Fruit fly (Drosophila melanogaster) whole organism, prepupa: ENCODE measurements around the gene ebd1.
A peak's percentile ranks its signal among the peaks of the same experiment; 100 is the strongest.

ENCODE experiments used
- Blimp-1 ChIP-seq: fragments of 200-800 bp; sonication (Bioruptor generic); optimal IDR thresholded peaks from 3 replicates; lab custom pipeline; 2017; ENCODE audit warnings: missing biosample characterization, missing genetic modification characterization, mild to moderate bottlenecking, moderate library complexity, missing genetic modification reagents
- CG10669 ChIP-seq: fragments of 200-800 bp; sonication (Bioruptor generic); optimal IDR thresholded peaks from 3 replicates; lab custom pipeline; 2018; ENCODE audit warnings: missing biosample characterization, mild to moderate bottlenecking, missing genetic modification characterization, moderate library complexity
- CG11294 ChIP-seq: fragments of 200-800 bp; sonication (Bioruptor generic); IDR thresholded peaks from 2 replicates; pipeline ENCODE4 v1.3.6; 2022; ENCODE audit warnings: missing biosample characterization, missing genetic modification characterization
- CG11762 ChIP-seq: fragments of 200-800 bp; sonication (Bioruptor generic); optimal IDR thresholded peaks from 3 replicates; lab custom pipeline; 2016; ENCODE audit warnings: missing biosample characterization, missing genetic modification characterization; ENCODE audit not compliant: insufficient read depth
- CG11902 ChIP-seq: fragments of 200-800 bp; sonication (Bioruptor generic); optimal IDR thresholded peaks from 3 replicates; lab custom pipeline; 2016; ENCODE audit warnings: missing biosample characterization, missing genetic modification characterization
- CG15336 ChIP-seq: fragments of 200-800 bp; sonication (Bioruptor generic); IDR thresholded peaks from 2 replicates; pipeline ENCODE4 v1.3.6; 2022; ENCODE audit warnings: missing biosample characterization, missing genetic modification characterization
- CG1621 ChIP-seq: fragments of 200-800 bp; sonication (Bioruptor generic); optimal IDR thresholded peaks from 3 replicates; lab custom pipeline; 2018; ENCODE audit warnings: missing biosample characterization, mild to moderate bottlenecking, missing genetic modification characterization
- CG3032 ChIP-seq: fragments of 200-800 bp; optimal IDR thresholded peaks from 2 replicates; lab custom pipeline; 2019; ENCODE audit warnings: missing biosample characterization, mild to moderate bottlenecking, missing genetic modification characterization, moderate library complexity
- CG31627 ChIP-seq: fragments of 200-800 bp; sonication (Bioruptor generic); optimal IDR thresholded peaks from 3 replicates; lab custom pipeline; 2016; ENCODE audit warnings: missing biosample characterization, missing genetic modification characterization
- CG32006 ChIP-seq: fragments of 200-800 bp; sonication (Bioruptor generic); optimal IDR thresholded peaks from 3 replicates; lab custom pipeline; 2017; ENCODE audit warnings: missing biosample characterization, mild to moderate bottlenecking, missing genetic modification characterization
- CG34406 ChIP-seq: fragments of 200-800 bp; sonication (Bioruptor generic); optimal IDR thresholded peaks from 3 replicates; lab custom pipeline; 2016; ENCODE audit warnings: missing biosample characterization, missing genetic modification characterization
- CG3919 ChIP-seq: fragments of 200-800 bp; sonication (Bioruptor generic); optimal IDR thresholded peaks from 3 replicates; lab custom pipeline; 2016; ENCODE audit warnings: missing biosample characterization, missing genetic modification characterization
- CG4318 ChIP-seq: fragments of 200-800 bp; sonication (Bioruptor generic); optimal IDR thresholded peaks from 3 replicates; lab custom pipeline; 2017; ENCODE audit warnings: missing biosample characterization, mild to moderate bottlenecking, missing genetic modification characterization
- CG6163 ChIP-seq: fragments of 200-800 bp; sonication (Bioruptor generic); IDR thresholded peaks from 3 replicates; pipeline ENCODE4 v1.3.6; 2022; ENCODE audit warnings: missing biosample characterization, missing genetic modification characterization
- CG6276 ChIP-seq: fragments of 200-800 bp; sonication (Bioruptor generic); optimal IDR thresholded peaks from 2 replicates; lab custom pipeline; 2017; ENCODE audit warnings: missing biosample characterization, mild to moderate bottlenecking, missing genetic modification characterization
- CG6792 ChIP-seq: fragments of 200-800 bp; sonication (Bioruptor generic); optimal IDR thresholded peaks from 3 replicates; lab custom pipeline; 2016; ENCODE audit warnings: missing biosample characterization, missing genetic modification characterization
- CG6854 ChIP-seq: fragments of 200-800 bp; sonication (Bioruptor generic); optimal IDR thresholded peaks from 2 replicates; lab custom pipeline; 2017; ENCODE audit warnings: missing biosample characterization, mild to moderate bottlenecking, missing genetic modification characterization
- CG7368 ChIP-seq: fragments of 200-800 bp; sonication (Bioruptor generic); optimal IDR thresholded peaks from 3 replicates; lab custom pipeline; 2016; ENCODE audit warnings: missing biosample characterization, missing genetic modification characterization
- CG8632 ChIP-seq: fragments of 200-800 bp; sonication (Bioruptor generic); optimal IDR thresholded peaks from 3 replicates; lab custom pipeline; 2016; ENCODE audit warnings: missing biosample characterization, missing genetic modification characterization
- CG9139 ChIP-seq: fragments of 200-800 bp; sonication (Bioruptor generic); optimal IDR thresholded peaks from 3 replicates; lab custom pipeline; 2017; ENCODE audit warnings: missing biosample characterization, mild to moderate bottlenecking, missing genetic modification characterization
- Eip78C ChIP-seq: fragments of 200-800 bp; sonication (Bioruptor generic); peaks from one replicate; lab custom pipeline; 2016; ENCODE audit warnings: missing biosample characterization, missing genetic modification characterization
- Ets21C ChIP-seq: fragments of 200-800 bp; sonication (Bioruptor generic); optimal IDR thresholded peaks from 3 replicates; lab custom pipeline; 2016; ENCODE audit warnings: missing biosample characterization, missing genetic modification characterization
- Ets96B ChIP-seq: fragments of 200-800 bp; optimal IDR thresholded peaks from 2 replicates; lab custom pipeline; 2019; ENCODE audit warnings: missing biosample characterization, mild to moderate bottlenecking, missing genetic modification characterization, moderate library complexity
- Gug ChIP-seq: fragments of 200-800 bp; sonication (Bioruptor generic); IDR thresholded peaks from 2 replicates; pipeline ENCODE4 v1.3.6; 2022; ENCODE audit warnings: missing biosample characterization, missing genetic modification characterization
- Hr39 ChIP-seq: fragments of 200-800 bp; sonication (Bioruptor generic); optimal IDR thresholded peaks from 2 replicates; lab custom pipeline; 2016; ENCODE audit warnings: missing biosample characterization, missing genetic modification characterization
- Hr4 ChIP-seq: fragments of 200-800 bp; sonication (Bioruptor generic); optimal IDR thresholded peaks from 3 replicates; lab custom pipeline; 2016; ENCODE audit warnings: missing biosample characterization, missing genetic modification characterization
- Lpt ChIP-seq: fragments of 200-800 bp; sonication (Bioruptor generic); optimal IDR thresholded peaks from 3 replicates; lab custom pipeline; 2016; ENCODE audit warnings: missing biosample characterization, missing genetic modification characterization
- Met ChIP-seq: fragments of 200-800 bp; sonication (Bioruptor generic); optimal IDR thresholded peaks from 3 replicates; lab custom pipeline; 2016; ENCODE audit warnings: missing biosample characterization, missing genetic modification characterization
- OdsH ChIP-seq: fragments of 200-800 bp; sonication (Bioruptor generic); optimal IDR thresholded peaks from 3 replicates; lab custom pipeline; 2016; ENCODE audit warnings: missing biosample characterization, missing genetic modification characterization
- Smox ChIP-seq: fragments of 200-800 bp; sonication (Bioruptor generic); optimal IDR thresholded peaks from 3 replicates; lab custom pipeline; 2016; ENCODE audit warnings: missing biosample characterization, missing genetic modification characterization
- Sox102F ChIP-seq: fragments of 200-800 bp; sonication (Bioruptor generic); optimal IDR thresholded peaks from 2 replicates; lab custom pipeline; 2016; ENCODE audit warnings: missing biosample characterization, mild to moderate bottlenecking, missing genetic modification characterization
- Sox14 ChIP-seq: fragments of 200-800 bp; sonication (Bioruptor generic); optimal IDR thresholded peaks from 3 replicates; lab custom pipeline; 2016; ENCODE audit warnings: missing biosample characterization, missing genetic modification characterization
- Sox15 ChIP-seq: fragments of 200-800 bp; sonication (Bioruptor generic); optimal IDR thresholded peaks from 3 replicates; lab custom pipeline; 2016; ENCODE audit warnings: missing biosample characterization, missing genetic modification characterization
- achi ChIP-seq: fragments of 200-800 bp; sonication (Bioruptor generic); optimal IDR thresholded peaks from 3 replicates; lab custom pipeline; 2016; ENCODE audit warnings: missing biosample characterization, missing genetic modification characterization
- acj6 ChIP-seq: fragments of 200-800 bp; sonication (Bioruptor generic); optimal IDR thresholded peaks from 3 replicates; lab custom pipeline; 2016; ENCODE audit warnings: missing biosample characterization, missing genetic modification characterization
- cyc ChIP-seq: fragments of 200-800 bp; sonication (Bioruptor generic); optimal IDR thresholded peaks from 3 replicates; lab custom pipeline; 2016; ENCODE audit warnings: missing biosample characterization, missing genetic modification characterization
- dac ChIP-seq: fragments of 200-800 bp; sonication (Bioruptor generic); optimal IDR thresholded peaks from 2 replicates; lab custom pipeline; 2017; ENCODE audit warnings: missing biosample characterization, mild to moderate bottlenecking, missing genetic modification characterization
- eg ChIP-seq: fragments of 200-800 bp; sonication (Bioruptor generic); IDR thresholded peaks from 3 replicates; pipeline ENCODE4 v1.3.6; 2022; ENCODE audit warnings: missing biosample characterization, missing genetic modification characterization
- esn ChIP-seq: fragments of 200-800 bp; sonication (Bioruptor generic); optimal IDR thresholded peaks from 2 replicates; lab custom pipeline; 2016; ENCODE audit warnings: missing biosample characterization, mild to moderate bottlenecking, missing genetic modification characterization, moderate library complexity
- fd59A ChIP-seq: fragments of 200-800 bp; sonication (Bioruptor generic); optimal IDR thresholded peaks from 2 replicates; lab custom pipeline; 2017; ENCODE audit warnings: missing biosample characterization, mild to moderate bottlenecking, missing genetic modification characterization, missing genetic modification reagents
- fd85E ChIP-seq: fragments of 200-800 bp; sonication (Bioruptor generic); optimal IDR thresholded peaks from 3 replicates; lab custom pipeline; 2016; ENCODE audit warnings: missing biosample characterization, missing genetic modification characterization
- fkh ChIP-seq: fragments of 200-800 bp; sonication (Bioruptor generic); optimal IDR thresholded peaks from 3 replicates; lab custom pipeline; 2017; ENCODE audit warnings: missing biosample characterization, mild to moderate bottlenecking, missing genetic modification characterization, moderate library complexity
- lz ChIP-seq: fragments of 200-800 bp; sonication (Bioruptor generic); optimal IDR thresholded peaks from 3 replicates; lab custom pipeline; 2016; ENCODE audit warnings: missing biosample characterization, missing genetic modification characterization
- salr ChIP-seq, 2 experiments: fragments of 200-800 bp; sonication (Bioruptor generic); optimal IDR thresholded peaks; 3 replicates each; lab custom pipeline; 2016 to 2018; ENCODE audit warnings: missing biosample characterization in 2 of 2, missing genetic modification characterization in 2 of 2, mild to moderate bottlenecking in 1 of 2
- svp ChIP-seq: fragments of 200-800 bp; sonication (Bioruptor generic); peaks from one replicate; lab custom pipeline; 2016; ENCODE audit warnings: missing biosample characterization, missing genetic modification characterization
- topi ChIP-seq: fragments of 200-800 bp; sonication (Bioruptor generic); optimal IDR thresholded peaks from 3 replicates; lab custom pipeline; 2016; ENCODE audit warnings: missing biosample characterization, missing genetic modification characterization
- vri ChIP-seq: fragments of 200-800 bp; sonication (Bioruptor generic); optimal IDR thresholded peaks from 3 replicates; lab custom pipeline; 2016; ENCODE audit warnings: missing biosample characterization, mild to moderate bottlenecking, missing genetic modification characterization

ebd1 gene

DNA sequence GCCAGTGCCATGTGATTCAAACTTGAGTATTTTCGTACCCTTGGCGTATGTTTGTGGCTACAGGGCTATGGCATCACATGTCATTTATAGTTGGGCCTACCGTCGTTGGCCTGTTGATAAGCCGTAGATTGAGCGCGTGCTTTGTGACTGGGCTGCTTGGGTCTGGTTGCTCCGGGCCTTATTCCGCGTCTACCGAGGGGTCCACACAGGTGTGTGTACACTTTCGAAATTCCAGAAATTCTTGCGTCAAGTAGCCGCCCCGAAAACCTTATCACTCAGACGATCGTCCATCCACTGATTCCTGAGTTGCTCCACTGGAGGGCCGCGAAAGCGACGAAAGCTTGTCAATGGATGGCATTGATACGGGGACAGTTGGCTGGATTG lies 47.3 kb downstream of the ebd1 start:
- no peak for TF ChIP-seq Ets96B (tag; lab: Kevin White, UChicago)
- peak; percentile 16 for TF ChIP-seq fkh
- peak; percentile 26 for TF ChIP-seq Eip78C (GFP tag; lab: Kevin White, UChicago)
- TF ChIP-seq Sox102F (GFP tag; lab: Kevin White, UChicago) = no peak
- TF ChIP-seq fd85E (GFP tag; lab: Kevin White, UChicago) = no peak
- TF ChIP-seq acj6 (GFP tag; lab: Kevin White, UChicago) = no peak
- no peak for TF ChIP-seq Smox (GFP tag; lab: Kevin White, UChicago)
- TF ChIP-seq CG11294 (GFP tag; lab: Robert Waterston, UW) = no peak
- TF ChIP-seq Blimp-1 (GFP tag; lab: Kevin White, UChicago) = no peak
- no peak for TF ChIP-seq Ets21C
- TF ChIP-seq CG6854 = no peak
- TF ChIP-seq esn (GFP tag; lab: Kevin White, UChicago) = no peak

dm6 chr3L:637329-638030 lies 47.9 kb downstream of the ebd1 start:
- TF ChIP-seq CG6276 (peak; percentile 3), Hr4 (GFP tag; lab: Kevin White, UChicago) (peak; percentile 6), salr (GFP tag; optimal IDR thresholded peaks at IDR 0.05; lab: Kevin White, UChicago) (no peak), CG6163 (GFP tag; lab: Robert Waterston, UW) (peak; percentile 55; the same call in 2 of the 3 replicates), Sox14 (GFP tag; lab: Kevin White, UChicago) (peak; percentile 24), achi (GFP tag; lab: Kevin White, UChicago) (peak; percentile 13), Sox15 (GFP tag; lab: Kevin White, UChicago) (no peak), fkh (no peak), svp (peak; percentile 35), CG32006 (GFP tag; lab: Kevin White, UChicago) (peak; percentile 64), esn (GFP tag; lab: Kevin White, UChicago) (no peak), Smox (GFP tag; lab: Kevin White, UChicago) (no peak), CG31627 (no peak), CG3032 (tag; lab: Kevin White, UChicago) (no peak), CG15336 (GFP tag; lab: Robert Waterston, UW) (peak; percentile 66), CG11902 (GFP tag; lab: Kevin White, UChicago) (no peak), CG11762 (GFP tag; lab: Kevin White, UChicago) (no peak), Ets21C (no peak), CG10669 (GFP tag; lab: Kevin White, UChicago) (no peak), CG3919 (no peak), eg (peak; percentile 28; the same call in 1 of the 3 replicates), topi (no peak), Hr39 (GFP tag; lab: Kevin White, UChicago) (no peak), CG4318 (GFP tag; lab: Kevin White, UChicago) (peak; percentile 20)
- TF ChIP-seq, all 60 proteins: peak for 10

- TF ChIP-seq CG1621 = peak; percentile 71
- peak; percentile 73 for TF ChIP-seq CG6792 (GFP tag; lab: Kevin White, UChicago)
- TF ChIP-seq Hr39 (GFP tag; lab: Kevin White, UChicago) = peak; percentile 71
- TF ChIP-seq dac = peak; percentile 98
- TF ChIP-seq vri (GFP tag; lab: Kevin White, UChicago) = peak; percentile 6
- no peak for TF ChIP-seq CG9139 (GFP tag; lab: Kevin White, UChicago)
- peak; percentile 97 for TF ChIP-seq Gug
- peak; percentile 94 for TF ChIP-seq OdsH (GFP tag; lab: Kevin White, UChicago)
- TF ChIP-seq Met (GFP tag; lab: Kevin White, UChicago) = peak; percentile 66
- peak; percentile 66 for TF ChIP-seq CG11902 (GFP tag; lab: Kevin White, UChicago)
- peak; percentile 61 for TF ChIP-seq CG8632 (GFP tag; lab: Kevin White, UChicago)
- TF ChIP-seq CG3032 (tag; lab: Kevin White, UChicago) = peak; percentile 64
- peak; percentile 65 for TF ChIP-seq CG34406 (GFP tag; lab: Kevin White, UChicago)
- TF ChIP-seq esn (GFP tag; lab: Kevin White, UChicago) = peak; percentile 66
- TF ChIP-seq fd59A (GFP tag; lab: Kevin White, UChicago) = peak; percentile 75
- TF ChIP-seq CG31627 = peak; percentile 65
- TF ChIP-seq lz (GFP tag; lab: Kevin White, UChicago) = peak; percentile 67
- TF ChIP-seq CG7368 (GFP tag; lab: Kevin White, UChicago) = peak; percentile 81
- peak; percentile 97 for TF ChIP-seq Lpt (GFP tag; lab: Kevin White, UChicago)
- peak; percentile 66 for TF ChIP-seq cyc (GFP tag; lab: Kevin White, UChicago)
- peak; percentile 52 to 95 for TF ChIP-seq salr (GFP tag; optimal IDR thresholded peaks at IDR 0.05; lab: Kevin White, UChicago)
- peak; percentile 63 for TF ChIP-seq topi
- peak; percentile 90 for TF ChIP-seq Sox14 (GFP tag; lab: Kevin White, UChicago)
- no peak for TF ChIP-seq CG6854
Observed at dm6 chr3L:636434-636833, 48.9 kb downstream of the ebd1 start.
